Fruit fly (Drosophila melanogaster) whole organism: ENCODE results near the gene Cp7Fb.

Source experiments
- CG8478 ChIP-seq: fragments of >200 bp; optimal IDR thresholded peaks from 2 replicates; lab custom pipeline; 2018; ENCODE audit warnings: inconsistent platforms
- Dll ChIP-seq: fragments of >200 bp; optimal IDR thresholded peaks from 2 replicates; lab custom pipeline; 2017
- EcR ChIP-seq, 2 experiments: fragments of >200 bp; optimal IDR thresholded peaks; 2 replicates each; lab custom pipeline; 2017; ENCODE audit warnings: missing biosample characterization in 2 of 2, missing genetic modification characterization in 2 of 2, missing genetic modification reagents in 2 of 2
- pan ChIP-seq: fragments of >200 bp; optimal IDR thresholded peaks from 2 replicates; lab custom pipeline; 2017
- psq ChIP-seq: fragments of >200 bp; optimal IDR thresholded peaks from 2 replicates; lab custom pipeline; 2017
- usp ChIP-seq: fragments of >200 bp; optimal IDR thresholded peaks from 2 replicates; lab custom pipeline; 2017; ENCODE audit warnings: missing biosample characterization, missing genetic modification characterization, mixed read lengths

dm6 chrX:8444883-8445572 lies 28.6 kb upstream of the Cp7Fb start:
- TF ChIP-seq usp (GFP tag; lab: Kevin White, UChicago) (no peak), CG8478 (lab: Kevin White, UChicago) (no peak), EcR (GFP tag; optimal IDR thresholded peaks at IDR 0.05; lab: Kevin White, UChicago) (no peak), pan (lab: Kevin White, UChicago) (no peak), psq (lab: Kevin White, UChicago) (no peak), Dll (lab: Kevin White, UChicago) (no peak)
